Worm (Caenorhabditis elegans) whole organism, young adult: Measurements from ENCODE around the gene srz-6.

Experiments used
- ama-1 ChIP-seq, 3 experiments: fragments of 150-350 bp in 1 of 3; sonication (generic microtip) in 2 of 3; optimal IDR thresholded peaks; 2 replicates each; lab custom pipeline; 2014 to 2018; ENCODE audit warnings: missing biosample characterization in 2 of 3, missing genetic modification characterization in 2 of 3, missing genetic modification reagents in 2 of 3
- bed-2 ChIP-seq: fragments of 200-800 bp; sonication (Bioruptor generic); IDR thresholded peaks from 2 replicates; pipeline ENCODE4 v1.3.6; 2022; ENCODE audit warnings: missing genetic modification reagents, missing genetic modification characterization, missing compliant biosample characterization
- dpl-1 ChIP-seq: fragments of 150-350 bp; optimal IDR thresholded peaks from 2 replicates; lab custom pipeline; 2014; ENCODE audit warnings: missing biosample characterization, missing genetic modification reagents, missing genetic modification characterization
- him-1 ChIP-seq: sonication (generic microtip); optimal IDR thresholded peaks from 2 replicates; lab custom pipeline; 2016; ENCODE audit warnings: missing genotype, missing genetic modification reagents, missing genetic modification characterization, missing compliant biosample characterization
- hsf-1 ChIP-seq: fragments of 200-800 bp; sonication (Bioruptor generic); IDR thresholded peaks from 2 replicates; pipeline ENCODE4 v1.3.6; 2022; ENCODE audit warnings: missing genetic modification reagents, missing genetic modification characterization, missing compliant biosample characterization
- lag-1 ChIP-seq: fragments of 200-800 bp; sonication (Bioruptor generic); IDR thresholded peaks from 2 replicates; pipeline ENCODE4 v1.3.6; 2022; ENCODE audit warnings: missing genetic modification reagents, missing genetic modification characterization, missing compliant biosample characterization
- let-526 ChIP-seq: fragments of 200-800 bp; sonication (Bioruptor generic); IDR thresholded peaks from 2 replicates; pipeline ENCODE4 v1.3.6; 2022; ENCODE audit warnings: missing genetic modification reagents, missing genetic modification characterization, missing compliant biosample characterization
- repo-1 ChIP-seq: sonication (generic microtip); optimal IDR thresholded peaks from 2 replicates; lab custom pipeline; 2017; ENCODE audit warnings: mild to moderate bottlenecking, missing genetic modification characterization, missing compliant biosample characterization
- snpc-4 ChIP-seq, 5 experiments: fragments of 150-350 bp in 1 of 5; sonication (generic microtip) in 4 of 5; optimal IDR thresholded peaks; 2 replicates each; lab custom pipeline; 2014 to 2018; ENCODE audit warnings: missing genetic modification characterization in 5 of 5, missing biosample characterization in 3 of 5, antibody characterized with exemption in 2 of 5, mild to moderate bottlenecking in 2 of 5, missing compliant biosample characterization in 2 of 5, missing genotype in 2 of 5, moderate library complexity in 2 of 5, missing genetic modification reagents in 1 of 5
- unc-62 ChIP-seq: fragments of 150-350 bp; optimal IDR thresholded peaks from 2 replicates; lab custom pipeline; 2014; ENCODE audit warnings: missing biosample characterization, missing genetic modification reagents, missing genetic modification characterization
- ztf-28 ChIP-seq: fragments of 200-800 bp; sonication (Bioruptor generic); IDR thresholded peaks from 2 replicates; pipeline ENCODE4 v1.3.6; 2022; ENCODE audit warnings: missing genetic modification reagents, missing genetic modification characterization, missing compliant biosample characterization

- TF ChIP-seq hsf-1 (GFP tag; lab: Robert Waterston, UW) (no peak), bed-2 (GFP tag; lab: Robert Waterston, UW) (no peak), dpl-1 (GFP tag; lab: Kevin White, UChicago) (no peak), him-1 (tag; lab: Kevin White, UChicago) (no peak), repo-1 (tag; lab: Kevin White, UChicago) (no peak), lag-1 (GFP tag; lab: Robert Waterston, UW) (no peak), ama-1 (optimal IDR thresholded peaks at IDR 0.05; lab: Kevin White, UChicago) (no peak), ama-1 (GFP tag; optimal IDR thresholded peaks at IDR 0.05; lab: Kevin White, UChicago) (no peak), unc-62 (no peak), snpc-4 (GFP tag; optimal IDR thresholded peaks at IDR 0.05; lab: Kevin White, UChicago) (no peak), snpc-4 (tag; optimal IDR thresholded peaks at IDR 0.05; lab: Kevin White, UChicago) (no peak), ztf-28 (GFP tag; lab: Robert Waterston, UW) (no peak), let-526 (no peak)
These were observed 14.5 kb downstream of the srz-6 start for ce11 chrII:12506511-12506910.
